Fruit fly (Drosophila melanogaster): ENCODE data around the gene Orc5.

The Orc5 gene

dm6 chr2L:13833058-13833457 is 3.4 kb downstream of the Orc5 start, which contains the start of the genes GatC, PolG2 and Polr2C (continued):
- TF ChIP-seq sens (GFP tag) (peak; percentile 89), sd (tag; optimal IDR thresholded peaks at IDR 0.05) (no peak), CG7357 (GFP tag; IDR thresholded peaks at IDR 0.05) (peak; percentile 82), unpg (GFP tag; optimal IDR thresholded peaks at IDR 0.05) (no peak), Jarid2 (GFP tag; optimal IDR thresholded peaks at IDR 0.05) (no peak), CG13624 (GFP tag; optimal IDR thresholded peaks at IDR 0.05) (peak; percentile 36), CG10209 (GFP tag; optimal IDR thresholded peaks at IDR 0.05) (no peak), disco-r (GFP tag; optimal IDR thresholded peaks at IDR 0.05) (no peak), tup (GFP tag; optimal IDR thresholded peaks at IDR 0.05) (no peak), jumu (GFP tag; optimal IDR thresholded peaks at IDR 0.05) (peak; percentile 35), CG6683 (GFP tag; optimal IDR thresholded peaks at IDR 0.05) (no peak), CG3407 (GFP tag; optimal IDR thresholded peaks at IDR 0.05) (no peak), CG12071 (GFP tag; optimal IDR thresholded peaks at IDR 0.05) (no peak), Xrp1 (GFP tag; IDR thresholded peaks at IDR 0.05) (no peak), Sry-δ (GFP tag; optimal IDR thresholded peaks at IDR 0.05) (peak; percentile 95), nau (GFP tag; optimal IDR thresholded peaks at IDR 0.05) (no peak), sisA (GFP tag; IDR thresholded peaks at IDR 0.05) (no peak), otp (GFP tag; IDR thresholded peaks at IDR 0.05) (no peak), Rfx (GFP tag; IDR thresholded peaks at IDR 0.05) (peak; percentile 69), CG6175 (GFP tag; IDR thresholded peaks at IDR 0.05) (no peak), grau (tag; optimal IDR thresholded peaks at IDR 0.05) (peak; percentile 65), H15 (GFP tag; IDR thresholded peaks at IDR 0.05) (no peak), prd (optimal IDR thresholded peaks at IDR 0.05) (no peak), prd (GFP tag; IDR thresholded peaks at IDR 0.05) (peak; percentile 47; the same call in 2 of the 3 replicates), ac (GFP tag; optimal IDR thresholded peaks at IDR 0.05) (no peak), tio (GFP tag; optimal IDR thresholded peaks at IDR 0.05) (no peak), CG9727 (GFP tag; optimal IDR thresholded peaks at IDR 0.05) (peak; percentile 24), Hand (GFP tag; optimal IDR thresholded peaks at IDR 0.05) (no peak), zfh1 (GFP tag; IDR thresholded peaks at IDR 0.05) (peak; percentile 52; the same call in 1 of the 3 replicates), eve (GFP tag; optimal IDR thresholded peaks at IDR 0.05) (no peak), Lhr (GFP tag; optimal IDR thresholded peaks at IDR 0.05) (peak; percentile 26), Neu2 (GFP tag; optimal IDR thresholded peaks at IDR 0.05; ENCODE audit: borderline replicate concordance) (no peak), HLH3B (GFP tag; IDR thresholded peaks at IDR 0.05) (no peak; the same call in 1 of the 2 replicates), insv (GFP tag; optimal IDR thresholded peaks at IDR 0.05) (peak in 1 of 2 experiments; percentile 46), C15 (GFP tag; IDR thresholded peaks at IDR 0.05) (no peak), CG15011 (GFP tag; optimal IDR thresholded peaks at IDR 0.05) (no peak), Sin3A (optimal IDR thresholded peaks at IDR 0.05) (peak; percentile 77), Doc3 (GFP tag; IDR thresholded peaks at IDR 0.05; ENCODE audit: partially characterized antibody) (peak; percentile 62; the same call in 2 of the 3 replicates), CHES-1-like (GFP tag; optimal IDR thresholded peaks at IDR 0.05) (peak; percentile 72), Bteb2 (GFP tag; optimal IDR thresholded peaks at IDR 0.05) (peak; percentile 58), NC2β (GFP tag; optimal IDR thresholded peaks at IDR 0.05) (peak; percentile 33), rib (GFP tag; IDR thresholded peaks at IDR 0.05) (no peak), Scr (GFP tag; IDR thresholded peaks at IDR 0.05; ENCODE audit: partially characterized antibody) (peak; percentile 79), Hr3 (GFP tag; optimal IDR thresholded peaks at IDR 0.05) (peak; percentile 52), fd3F (GFP tag; optimal IDR thresholded peaks at IDR 0.05) (no peak), exex (tag; optimal IDR thresholded peaks at IDR 0.05) (no peak), chn (GFP tag; optimal IDR thresholded peaks at IDR 0.05) (peak; percentile 58), sens-2 (GFP tag; IDR thresholded peaks at IDR 0.05) (no peak), CG2199 (GFP tag; IDR thresholded peaks at IDR 0.05) (no peak), CG5953 (GFP tag; IDR thresholded peaks at IDR 0.05) (no peak), CG14667 (GFP tag; IDR thresholded peaks at IDR 0.05) (no peak), CG14441 (GFP tag; IDR thresholded peaks at IDR 0.05) (no peak), ERR (GFP tag; optimal IDR thresholded peaks at IDR 0.05) (no peak)

All from whole organism, embryonic.